Worm (Caenorhabditis elegans) whole organism, L4 larva: Measurements from ENCODE around the gene W02B12.12.

Source experiments
- D1046.2 ChIP-seq: fragments of 200-800 bp; sonication (Bioruptor generic); IDR thresholded peaks from 2 replicates; pipeline ENCODE4 v1.3.6; 2022; ENCODE audit warnings: missing genetic modification characterization, missing compliant biosample characterization
- F10B5.3 ChIP-seq: sonication (generic microtip); optimal IDR thresholded peaks from 2 replicates; lab custom pipeline; 2016; ENCODE audit warnings: mild to moderate bottlenecking, missing genetic modification characterization, missing compliant biosample characterization
- F37D6.2 ChIP-seq: sonication (generic microtip); optimal IDR thresholded peaks from 2 replicates; lab custom pipeline; 2016; ENCODE audit warnings: mild to moderate bottlenecking, missing genetic modification characterization, missing compliant biosample characterization
- F49E8.2 ChIP-seq: sonication (generic microtip); optimal IDR thresholded peaks from 2 replicates; lab custom pipeline; 2016; ENCODE audit warnings: missing compliant biosample characterization, mild to moderate bottlenecking, missing genetic modification characterization, borderline replicate concordance
- R02D3.7 ChIP-seq: fragments of 150-350 bp; sonication (generic microtip); optimal IDR thresholded peaks from 3 replicates; lab custom pipeline; 2014; ENCODE audit warnings: missing biosample characterization, missing genetic modification characterization
- T26A8.4 ChIP-seq: fragments of 200-800 bp; sonication (Bioruptor generic); IDR thresholded peaks from 2 replicates; pipeline ENCODE4 v1.3.6; 2022; ENCODE audit warnings: missing genetic modification characterization, missing compliant biosample characterization
- Y48G9A.11 ChIP-seq: fragments of 200-800 bp; sonication (Bioruptor generic); IDR thresholded peaks from 2 replicates; pipeline ENCODE4 v1.3.6; 2022; ENCODE audit warnings: missing genetic modification reagents, missing genetic modification characterization, missing compliant biosample characterization
- Y5F2A.4 ChIP-seq: fragments of 200-800 bp; sonication (Bioruptor generic); optimal IDR thresholded peaks from 2 replicates; lab custom pipeline; 2018; ENCODE audit warnings: mild to moderate bottlenecking, missing genetic modification characterization, missing compliant biosample characterization
- ZK337.2 ChIP-seq: fragments of 200-800 bp; sonication (Bioruptor generic); IDR thresholded peaks from 2 replicates; pipeline ENCODE4 v1.3.6; 2022; ENCODE audit warnings: missing genetic modification reagents, missing genetic modification characterization, missing compliant biosample characterization
- ceh-20 ChIP-seq: fragments of 200-800 bp; sonication (Bioruptor generic); IDR thresholded peaks from 2 replicates; pipeline ENCODE4 v1.3.6; 2022; ENCODE audit warnings: missing genetic modification reagents, missing genetic modification characterization, missing compliant biosample characterization
- ceh-32 ChIP-seq: sonication (generic microtip); optimal IDR thresholded peaks from 2 replicates; lab custom pipeline; 2016; ENCODE audit warnings: mild to moderate bottlenecking, missing genetic modification characterization, missing compliant biosample characterization; ENCODE audit not compliant: poor library complexity
- ceh-62 ChIP-seq: sonication (generic microtip); optimal IDR thresholded peaks from 2 replicates; lab custom pipeline; 2017; ENCODE audit warnings: missing biosample characterization, missing genetic modification characterization
- ces-1 ChIP-seq: fragments of 150-350 bp; sonication (generic microtip); optimal IDR thresholded peaks from 4 replicates; lab custom pipeline; 2014; ENCODE audit warnings: missing biosample characterization, missing genetic modification reagents, missing genetic modification characterization
- cey-2 ChIP-seq: sonication (generic microtip); optimal IDR thresholded peaks from 3 replicates; lab custom pipeline; 2017; ENCODE audit warnings: missing genetic modification characterization, mild to moderate bottlenecking, missing compliant biosample characterization, antibody characterized with exemption, borderline replicate concordance; ENCODE audit not compliant: insufficient read depth
- dmd-8 ChIP-seq: fragments of 200-800 bp; sonication (Bioruptor generic); IDR thresholded peaks from 2 replicates; pipeline ENCODE4 v1.3.6; 2022; ENCODE audit warnings: missing genetic modification characterization, missing compliant biosample characterization
- dmd-9 ChIP-seq: fragments of 200-800 bp; sonication (Bioruptor generic); IDR thresholded peaks from 2 replicates; pipeline ENCODE4 v1.3.6; 2022; ENCODE audit warnings: missing genetic modification reagents, missing genetic modification characterization, missing compliant biosample characterization
- dpl-1 ChIP-seq: fragments of 150-350 bp; optimal IDR thresholded peaks from 2 replicates; lab custom pipeline; 2014; ENCODE audit warnings: missing biosample characterization, missing genetic modification reagents, missing genetic modification characterization
- egl-27 ChIP-seq: sonication (generic microtip); optimal IDR thresholded peaks from 3 replicates; lab custom pipeline; 2017; ENCODE audit warnings: missing biosample characterization, missing genetic modification reagents, missing genetic modification characterization
- fos-1 ChIP-seq: fragments of 150-350 bp; optimal IDR thresholded peaks from 2 replicates; lab custom pipeline; 2014; ENCODE audit warnings: missing biosample characterization, missing genetic modification characterization
- gei-8 ChIP-seq: fragments of 200-800 bp; sonication (Bioruptor generic); optimal IDR thresholded peaks from 2 replicates; lab custom pipeline; 2018; ENCODE audit warnings: mild to moderate bottlenecking, missing genetic modification characterization, missing compliant biosample characterization
- hif-1 ChIP-seq, 2 experiments: sonication (generic microtip); optimal IDR thresholded peaks; 2 replicates each; lab custom pipeline; 2016 to 2017; ENCODE audit warnings: missing compliant biosample characterization in 2 of 2, missing genetic modification characterization in 2 of 2, missing genetic modification reagents in 2 of 2, missing genotype in 2 of 2, mild to moderate bottlenecking in 1 of 2
- jun-1 ChIP-seq: fragments of 150-350 bp; optimal IDR thresholded peaks from 2 replicates; lab custom pipeline; 2014; ENCODE audit warnings: missing biosample characterization, missing genetic modification reagents, missing genetic modification characterization
- lin-15B ChIP-seq: fragments of 150-350 bp; sonication (generic microtip); optimal IDR thresholded peaks from 3 replicates; lab custom pipeline; 2014; ENCODE audit warnings: missing biosample characterization, missing genetic modification characterization
- lin-38 ChIP-seq: fragments of 200-800 bp; sonication (Bioruptor generic); IDR thresholded peaks from 2 replicates; pipeline ENCODE4 v1.3.6; 2022; ENCODE audit warnings: missing genetic modification reagents, missing genetic modification characterization, missing compliant biosample characterization
- lin-39 ChIP-seq: fragments of 150-350 bp; optimal IDR thresholded peaks from 2 replicates; lab custom pipeline; 2014; ENCODE audit warnings: missing biosample characterization, missing genetic modification reagents, missing genetic modification characterization
- lir-3 ChIP-seq: sonication (generic microtip); optimal IDR thresholded peaks from 2 replicates; lab custom pipeline; 2016; ENCODE audit warnings: mild to moderate bottlenecking, missing genetic modification characterization, missing compliant biosample characterization
- lsy-2 ChIP-seq, 2 experiments: fragments of 150-350 bp in 1 of 2; sonication (generic microtip) in 1 of 2; optimal IDR thresholded peaks; 2 replicates each; lab custom pipeline; 2014 to 2017; ENCODE audit warnings: missing biosample characterization in 2 of 2, missing genetic modification characterization in 2 of 2
- mep-1 ChIP-seq: fragments of 150-350 bp; sonication (generic microtip); optimal IDR thresholded peaks from 3 replicates; lab custom pipeline; 2014; ENCODE audit warnings: missing biosample characterization, missing genetic modification characterization
- mes-2 ChIP-seq: sonication (generic microtip); optimal IDR thresholded peaks from 2 replicates; lab custom pipeline; 2016; ENCODE audit warnings: missing genotype, mild to moderate bottlenecking, missing genetic modification characterization, missing compliant biosample characterization; ENCODE audit not compliant: poor library complexity, severe bottlenecking
- mxl-2 ChIP-seq: fragments of 200-800 bp; sonication (Bioruptor generic); conservative IDR thresholded peaks from 2 replicates; pipeline ENCODE4 v1.3.6; 2022; ENCODE audit warnings: missing genetic modification reagents, missing genetic modification characterization, missing compliant biosample characterization
- mxl-3 ChIP-seq: fragments of 200-800 bp; sonication (Bioruptor generic); optimal IDR thresholded peaks from 2 replicates; lab custom pipeline; 2018; ENCODE audit warnings: mild to moderate bottlenecking, missing genetic modification characterization, missing compliant biosample characterization
- nhr-111 ChIP-seq: fragments of 200-800 bp; sonication (Bioruptor generic); optimal IDR thresholded peaks from 2 replicates; lab custom pipeline; 2018; ENCODE audit warnings: mild to moderate bottlenecking, missing genetic modification characterization, missing compliant biosample characterization
- nhr-25 ChIP-seq: sonication (generic microtip); optimal IDR thresholded peaks from 2 replicates; lab custom pipeline; 2017; ENCODE audit warnings: missing genetic modification characterization, mild to moderate bottlenecking, missing compliant biosample characterization, antibody characterized with exemption, moderate library complexity, borderline replicate concordance; ENCODE audit not compliant: insufficient read depth
- nhr-28 ChIP-seq: fragments of 150-350 bp; optimal IDR thresholded peaks from 2 replicates; lab custom pipeline; 2014; ENCODE audit warnings: missing biosample characterization, missing genetic modification characterization
- nhr-42 ChIP-seq: fragments of 200-800 bp; sonication (Bioruptor generic); IDR thresholded peaks from 2 replicates; pipeline ENCODE4 v1.3.6; 2022; ENCODE audit warnings: missing genetic modification characterization, missing compliant biosample characterization
- pha-4 ChIP-seq, 2 experiments: fragments of 150-350 bp in 1 of 2; fragments of 200-800 bp in 1 of 2; sonication (Bioruptor generic) in 1 of 2; IDR thresholded peaks in 1 of 2; optimal IDR thresholded peaks in 1 of 2; 2 replicates each; pipeline versions ENCODE4 v1.3.6 to Lab custom; 2014 to 2022; ENCODE audit warnings: missing genetic modification characterization in 2 of 2, missing genetic modification reagents in 2 of 2, missing biosample characterization in 1 of 2, missing compliant biosample characterization in 1 of 2
- php-3 ChIP-seq: fragments of 200-800 bp; sonication (Bioruptor generic); IDR thresholded peaks from 2 replicates; pipeline ENCODE4 v1.3.6; 2022; ENCODE audit warnings: missing genetic modification reagents, missing genetic modification characterization, missing compliant biosample characterization
- rbr-2 ChIP-seq: sonication (generic microtip); optimal IDR thresholded peaks from 2 replicates; lab custom pipeline; 2016; ENCODE audit warnings: missing genotype, missing genetic modification characterization, missing compliant biosample characterization
- sdz-12 ChIP-seq: fragments of 200-800 bp; sonication (Bioruptor generic); optimal IDR thresholded peaks from 2 replicates; lab custom pipeline; 2018; ENCODE audit warnings: mild to moderate bottlenecking, missing genetic modification characterization, missing compliant biosample characterization
- snpc-1.2 ChIP-seq: fragments of 200-800 bp; sonication (Bioruptor generic); IDR thresholded peaks from 2 replicates; pipeline ENCODE4 v1.3.6; 2022; ENCODE audit warnings: missing genetic modification reagents, missing genetic modification characterization, missing compliant biosample characterization
- snpc-4 ChIP-seq: fragments of 150-350 bp; optimal IDR thresholded peaks from 2 replicates; lab custom pipeline; 2014; ENCODE audit warnings: missing biosample characterization, missing genetic modification characterization
- spr-1 ChIP-seq: sonication (generic microtip); optimal IDR thresholded peaks from 2 replicates; lab custom pipeline; 2016; ENCODE audit warnings: mild to moderate bottlenecking, missing genetic modification characterization, missing compliant biosample characterization
- tra-1 ChIP-seq: fragments of 200-800 bp; sonication (Bioruptor generic); IDR thresholded peaks from 2 replicates; pipeline ENCODE4 v1.3.6; 2022; ENCODE audit warnings: missing genetic modification reagents, missing genetic modification characterization, missing compliant biosample characterization
- unc-130 ChIP-seq: sonication (generic microtip); optimal IDR thresholded peaks from 2 replicates; lab custom pipeline; 2016; ENCODE audit warnings: missing genetic modification reagents, missing genetic modification characterization, missing compliant biosample characterization
- unc-39 ChIP-seq: sonication (generic microtip); optimal IDR thresholded peaks from 2 replicates; lab custom pipeline; 2017; ENCODE audit warnings: missing biosample characterization, missing genetic modification characterization
- unc-62 ChIP-seq, 3 experiments: fragments of 150-350 bp in 1 of 3; sonication (generic microtip); optimal IDR thresholded peaks in 2 of 3; peaks in 1 of 3; 1 replicate in 1 of 3; 2 replicates in 2 of 3; lab custom pipeline; 2014 to 2017; ENCODE audit warnings: missing biosample characterization in 3 of 3, missing genetic modification characterization in 3 of 3, missing genetic modification reagents in 3 of 3, missing genotype in 1 of 3
- vab-7 ChIP-seq: fragments of 200-800 bp; sonication (Bioruptor generic); IDR thresholded peaks from 2 replicates; pipeline ENCODE4 v1.3.6; 2022; ENCODE audit warnings: missing genetic modification reagents, missing genetic modification characterization, missing compliant biosample characterization
- zag-1 ChIP-seq: fragments of 150-350 bp; optimal IDR thresholded peaks from 2 replicates; lab custom pipeline; 2014; ENCODE audit warnings: missing biosample characterization, missing genetic modification characterization
- zfp-3 ChIP-seq: fragments of 200-800 bp; sonication (Bioruptor generic); conservative IDR thresholded peaks from 2 replicates; pipeline ENCODE4 v1.3.6; 2022; ENCODE audit warnings: missing genetic modification reagents, missing genetic modification characterization, missing compliant biosample characterization
- ztf-11 ChIP-seq: fragments of 150-350 bp; optimal IDR thresholded peaks from 2 replicates; lab custom pipeline; 2014; ENCODE audit warnings: missing biosample characterization, missing genetic modification characterization

Gene W02B12.12

DNA sequence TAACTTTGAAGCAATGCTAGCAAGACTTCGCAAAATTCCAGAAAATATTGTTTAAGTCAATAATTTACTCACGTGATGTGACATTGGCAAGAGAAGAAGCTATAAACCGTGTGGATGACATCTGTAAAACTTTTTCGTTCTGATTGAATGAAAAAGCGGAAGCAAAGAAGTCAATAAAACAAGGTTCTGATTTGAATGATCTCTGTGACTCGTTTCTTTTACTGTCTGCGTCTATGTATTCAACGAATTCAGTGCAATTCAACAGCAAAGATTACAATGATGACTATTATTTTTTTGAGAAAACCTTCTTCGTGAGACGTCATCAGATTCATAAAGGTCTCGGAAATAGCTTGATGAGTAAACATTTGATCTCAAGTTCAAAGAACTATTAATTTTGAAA is 13.9 kb upstream of the W02B12.12 start, which contains the start of gene hacl-1 (continued):
- TF ChIP-seq unc-130 (GFP tag; lab: Kevin White, UChicago): no peak
- no peak for TF ChIP-seq snpc-4
- TF ChIP-seq snpc-1.2 (GFP tag; lab: Robert Waterston, UW): no peak
- no peak for TF ChIP-seq lin-15B (tag; lab: Kevin White, UChicago)
- no peak for TF ChIP-seq T26A8.4 (GFP tag; lab: Robert Waterston, UW)
- TF ChIP-seq zag-1 (tag; lab: Kevin White, UChicago): no peak
- no peak for TF ChIP-seq ces-1 (GFP tag; lab: Kevin White, UChicago)
- no peak for TF ChIP-seq F37D6.2 (tag; lab: Kevin White, UChicago)
- no peak for TF ChIP-seq vab-7
- no peak for TF ChIP-seq tra-1 (GFP tag; lab: Robert Waterston, UW)
- TF ChIP-seq lin-39: no peak
- no peak for TF ChIP-seq ceh-32 (tag; lab: Kevin White, UChicago)
- no peak for TF ChIP-seq egl-27
- peak in 1 of 2 experiments; percentile 56 for TF ChIP-seq lsy-2 (tag; optimal IDR thresholded peaks at IDR 0.05; lab: Kevin White, UChicago)
- TF ChIP-seq pha-4 (GFP tag; IDR thresholded peaks at IDR 0.05; lab: Robert Waterston, UW): no peak
- TF ChIP-seq pha-4 (tag; optimal IDR thresholded peaks at IDR 0.05; lab: Kevin White, UChicago): no peak
- TF ChIP-seq mep-1: peak; percentile 41
- no peak for TF ChIP-seq php-3 (GFP tag; lab: Robert Waterston, UW)
- TF ChIP-seq jun-1 (tag; lab: Kevin White, UChicago): peak; percentile 35
- TF ChIP-seq unc-39 (tag; lab: Kevin White, UChicago): no peak
- TF ChIP-seq dmd-9 (GFP tag; lab: Robert Waterston, UW): no peak
- TF ChIP-seq ceh-62: no peak
- no peak for TF ChIP-seq lin-38
- TF ChIP-seq dmd-8 (GFP tag; lab: Robert Waterston, UW): no peak
- no peak for TF ChIP-seq F10B5.3 (tag; lab: Kevin White, UChicago)
- TF ChIP-seq nhr-25: peak; percentile 1
- TF ChIP-seq lir-3 (tag; lab: Kevin White, UChicago): no peak
- TF ChIP-seq Y48G9A.11 (GFP tag; lab: Robert Waterston, UW): no peak
- TF ChIP-seq zfp-3: no peak
- TF ChIP-seq mxl-3 (GFP tag; lab: Kevin White, UChicago): no peak
- TF ChIP-seq mes-2 (tag; lab: Kevin White, UChicago): peak; percentile 34
- TF ChIP-seq nhr-42 (GFP tag; lab: Robert Waterston, UW): no peak
- TF ChIP-seq spr-1 (tag; lab: Kevin White, UChicago): no peak
- peak; percentile 46 for TF ChIP-seq nhr-28 (tag; lab: Kevin White, UChicago)
- TF ChIP-seq F49E8.2 (tag; lab: Kevin White, UChicago): no peak
- TF ChIP-seq R02D3.7 (tag; lab: Kevin White, UChicago): no peak
- no peak for TF ChIP-seq mxl-2
- TF ChIP-seq ZK337.2: no peak
- TF ChIP-seq dpl-1 (GFP tag; lab: Kevin White, UChicago): no peak
- no peak for TF ChIP-seq hif-1 (tag; optimal IDR thresholded peaks at IDR 0.05; lab: Kevin White, UChicago)
- no peak for TF ChIP-seq cey-2 (tag; lab: Kevin White, UChicago)
- TF ChIP-seq sdz-12 (GFP tag; lab: Kevin White, UChicago): no peak
- no peak for TF ChIP-seq rbr-2
- TF ChIP-seq nhr-111 (GFP tag; lab: Kevin White, UChicago): no peak
- TF ChIP-seq gei-8: no peak
- no peak for TF ChIP-seq Y5F2A.4 (GFP tag; lab: Kevin White, UChicago)
- no peak for TF ChIP-seq ceh-20 (GFP tag; lab: Robert Waterston, UW)
- TF ChIP-seq ztf-11 (tag; lab: Kevin White, UChicago): no peak
- TF ChIP-seq D1046.2 (GFP tag; lab: Robert Waterston, UW): no peak
- no peak for TF ChIP-seq fos-1 (tag; lab: Kevin White, UChicago)
- TF ChIP-seq unc-62 (GFP tag; optimal IDR thresholded peaks at IDR 0.05 in 1 of 2; lab: Kevin White, UChicago): peak in 1 of 2 experiments; percentile 69
- TF ChIP-seq unc-62 (tag; optimal IDR thresholded peaks at IDR 0.05; lab: Kevin White, UChicago): no peak
